Worm (Caenorhabditis elegans) whole organism, young adult: ENCODE data around the gene F59A6.4.

Experiments
- B0019.2 ChIP-seq: fragments of 200-800 bp; sonication (Bioruptor generic); conservative IDR thresholded peaks from 2 replicates; pipeline ENCODE4 v1.3.6; 2022; ENCODE audit warnings: missing genetic modification reagents, missing genetic modification characterization, missing compliant biosample characterization
- F10E7.11 ChIP-seq: sonication (generic microtip); optimal IDR thresholded peaks from 2 replicates; lab custom pipeline; 2017; ENCODE audit warnings: mild to moderate bottlenecking, missing genetic modification characterization, moderate library complexity, missing compliant biosample characterization
- F23B12.7 ChIP-seq: sonication (generic microtip); optimal IDR thresholded peaks from 2 replicates; lab custom pipeline; 2017; ENCODE audit warnings: missing genetic modification characterization, mild to moderate bottlenecking, missing compliant biosample characterization, antibody characterized with exemption, moderate library complexity; ENCODE audit not compliant: insufficient read depth
- F37B4.10 ChIP-seq: fragments of 200-800 bp; sonication (Bioruptor generic); IDR thresholded peaks from 2 replicates; pipeline ENCODE4 v1.3.6; 2022; ENCODE audit warnings: missing genetic modification characterization, missing compliant biosample characterization
- Y79H2A.3 ChIP-seq: fragments of 200-800 bp; sonication (Bioruptor generic); conservative IDR thresholded peaks from 2 replicates; pipeline ENCODE4 v1.3.6; 2022; ENCODE audit warnings: missing genetic modification reagents, missing genetic modification characterization, missing compliant biosample characterization
- ZK185.1 ChIP-seq: sonication (generic microtip); optimal IDR thresholded peaks from 2 replicates; lab custom pipeline; 2016; ENCODE audit warnings: mild to moderate bottlenecking, missing genetic modification characterization, missing compliant biosample characterization; ENCODE audit not compliant: poor library complexity, severe bottlenecking
- aptf-3 ChIP-seq: fragments of 200-800 bp; sonication (Bioruptor generic); IDR thresholded peaks from 2 replicates; pipeline ENCODE4 v1.3.6; 2022; ENCODE audit warnings: missing genetic modification characterization, missing compliant biosample characterization
- atf-7 ChIP-seq: sonication (generic microtip); optimal IDR thresholded peaks from 2 replicates; lab custom pipeline; 2017; ENCODE audit warnings: mild to moderate bottlenecking, missing genetic modification characterization, missing compliant biosample characterization
- attf-5 ChIP-seq: fragments of 200-800 bp; sonication (Bioruptor generic); optimal IDR thresholded peaks from 2 replicates; lab custom pipeline; 2018; ENCODE audit warnings: mild to moderate bottlenecking, missing genetic modification characterization, missing compliant biosample characterization
- attf-6 ChIP-seq: fragments of 200-800 bp; sonication (Bioruptor generic); IDR thresholded peaks from 2 replicates; pipeline ENCODE4 v1.3.6; 2022; ENCODE audit warnings: missing genetic modification reagents, missing genetic modification characterization, missing compliant biosample characterization
- bed-2 ChIP-seq: fragments of 200-800 bp; sonication (Bioruptor generic); IDR thresholded peaks from 2 replicates; pipeline ENCODE4 v1.3.6; 2022; ENCODE audit warnings: missing genetic modification reagents, missing genetic modification characterization, missing compliant biosample characterization
- cebp-1 ChIP-seq, 2 experiments: fragments of 200-800 bp in 1 of 2; sonication (Bioruptor generic) in 1 of 2; sonication (generic microtip) in 1 of 2; IDR thresholded peaks in 1 of 2; optimal IDR thresholded peaks in 1 of 2; 2 replicates each; pipeline versions ENCODE4 v1.3.6 to Lab custom; 2017 to 2022; ENCODE audit warnings: missing compliant biosample characterization in 2 of 2, missing genetic modification characterization in 2 of 2, mild to moderate bottlenecking in 1 of 2, missing genetic modification reagents in 1 of 2, moderate library complexity in 1 of 2
- ceh-100 ChIP-seq: fragments of 200-800 bp; sonication (Bioruptor generic); IDR thresholded peaks from 2 replicates; pipeline ENCODE4 v1.3.6; 2022; ENCODE audit warnings: missing genetic modification reagents, missing genetic modification characterization, missing compliant biosample characterization
- dox-1 ChIP-seq: fragments of 200-800 bp; sonication (Bioruptor generic); IDR thresholded peaks from 2 replicates; pipeline ENCODE4 v1.3.6; 2022; ENCODE audit warnings: missing genetic modification reagents, missing genetic modification characterization, missing compliant biosample characterization
- dpl-1 ChIP-seq: fragments of 150-350 bp; optimal IDR thresholded peaks from 2 replicates; lab custom pipeline; 2014; ENCODE audit warnings: missing biosample characterization, missing genetic modification reagents, missing genetic modification characterization
- egl-44 ChIP-seq: fragments of 200-800 bp; sonication (Bioruptor generic); IDR thresholded peaks from 2 replicates; pipeline ENCODE4 v1.3.6; 2022; ENCODE audit warnings: missing genetic modification reagents, missing genetic modification characterization, missing compliant biosample characterization
- egrh-3 ChIP-seq: fragments of 200-800 bp; sonication (Bioruptor generic); IDR thresholded peaks from 2 replicates; pipeline ENCODE4 v1.3.6; 2022; ENCODE audit warnings: missing genetic modification reagents, missing genetic modification characterization, missing compliant biosample characterization
- hsf-1 ChIP-seq: fragments of 200-800 bp; sonication (Bioruptor generic); IDR thresholded peaks from 2 replicates; pipeline ENCODE4 v1.3.6; 2022; ENCODE audit warnings: missing genetic modification reagents, missing genetic modification characterization, missing compliant biosample characterization
- let-526 ChIP-seq: fragments of 200-800 bp; sonication (Bioruptor generic); IDR thresholded peaks from 2 replicates; pipeline ENCODE4 v1.3.6; 2022; ENCODE audit warnings: missing genetic modification reagents, missing genetic modification characterization, missing compliant biosample characterization
- lin-26 ChIP-seq: fragments of 200-800 bp; sonication (Bioruptor generic); IDR thresholded peaks from 2 replicates; pipeline ENCODE4 v1.3.6; 2022; ENCODE audit warnings: missing genetic modification reagents, missing genetic modification characterization, missing compliant biosample characterization
- lin-35 ChIP-seq, 3 experiments: fragments of 150-350 bp in 2 of 3; sonication (generic microtip) in 1 of 3; optimal IDR thresholded peaks; 2 replicates each; lab custom pipeline; 2014 to 2018; ENCODE audit warnings: missing biosample characterization in 3 of 3, missing genetic modification characterization in 3 of 3, missing genetic modification reagents in 3 of 3
- lin-54 ChIP-seq: fragments of 200-800 bp; sonication (Bioruptor generic); optimal IDR thresholded peaks from 2 replicates; lab custom pipeline; 2018; ENCODE audit warnings: mild to moderate bottlenecking, missing genetic modification characterization, missing compliant biosample characterization
- lsl-1 ChIP-seq: fragments of 200-800 bp; sonication (Bioruptor generic); optimal IDR thresholded peaks from 2 replicates; lab custom pipeline; 2018; ENCODE audit warnings: mild to moderate bottlenecking, missing genetic modification characterization, moderate library complexity, missing compliant biosample characterization
- madf-10 ChIP-seq: sonication (generic microtip); optimal IDR thresholded peaks from 2 replicates; lab custom pipeline; 2016; ENCODE audit warnings: mild to moderate bottlenecking, missing genetic modification characterization, missing compliant biosample characterization
- madf-3 ChIP-seq: fragments of 200-800 bp; sonication (Bioruptor generic); IDR thresholded peaks from 2 replicates; pipeline ENCODE4 v1.3.6; 2022; ENCODE audit warnings: missing genetic modification reagents, missing genetic modification characterization, missing compliant biosample characterization
- madf-6 ChIP-seq: fragments of 200-800 bp; sonication (Bioruptor generic); IDR thresholded peaks from 2 replicates; pipeline ENCODE4 v1.3.6; 2022; ENCODE audit warnings: missing genetic modification reagents, missing genetic modification characterization, missing compliant biosample characterization
- mcd-1 ChIP-seq: fragments of 200-800 bp; sonication (Bioruptor generic); IDR thresholded peaks from 2 replicates; pipeline ENCODE4 v1.3.6; 2022; ENCODE audit warnings: missing genetic modification reagents, missing genetic modification characterization, missing compliant biosample characterization
- nfya-2 ChIP-seq: fragments of 200-800 bp; sonication (Bioruptor generic); IDR thresholded peaks from 2 replicates; pipeline ENCODE4 v1.3.6; 2022; ENCODE audit warnings: missing genetic modification reagents, missing genetic modification characterization, missing compliant biosample characterization
- nhr-80 ChIP-seq: sonication (generic microtip); optimal IDR thresholded peaks from 2 replicates; lab custom pipeline; 2016; ENCODE audit warnings: missing genetic modification characterization, missing compliant biosample characterization
- rec-8 ChIP-seq, 2 experiments: sonication (generic microtip); optimal IDR thresholded peaks; 2 replicates each; lab custom pipeline; 2016; ENCODE audit warnings: mild to moderate bottlenecking in 2 of 2, missing genetic modification characterization in 2 of 2, missing genetic modification reagents in 2 of 2, missing genotype in 2 of 2, missing biosample characterization in 1 of 2, missing compliant biosample characterization in 1 of 2, moderate library complexity in 1 of 2
- rpc-1 ChIP-seq, 2 experiments: fragments of 150-350 bp in 1 of 2; sonication (generic microtip) in 1 of 2; optimal IDR thresholded peaks; 2 replicates each; lab custom pipeline; 2014 to 2018; ENCODE audit warnings: missing biosample characterization in 1 of 2, missing genetic modification characterization in 1 of 2, missing genetic modification reagents in 1 of 2, missing genotype in 1 of 2
- snpc-1.3 ChIP-seq: sonication (generic microtip); optimal IDR thresholded peaks from 2 replicates; lab custom pipeline; 2017; ENCODE audit warnings: missing genetic modification characterization, mild to moderate bottlenecking, missing compliant biosample characterization, antibody characterized with exemption, moderate library complexity, missing genotype, missing genetic modification reagents; ENCODE audit not compliant: insufficient read depth
- snpc-3.4 ChIP-seq: sonication (generic microtip); optimal IDR thresholded peaks from 2 replicates; lab custom pipeline; 2017; ENCODE audit warnings: missing genetic modification characterization, mild to moderate bottlenecking, missing compliant biosample characterization, antibody characterized with exemption, moderate library complexity, missing genotype, missing genetic modification reagents
- snpc-4 ChIP-seq, 5 experiments: fragments of 150-350 bp in 1 of 5; sonication (generic microtip) in 4 of 5; optimal IDR thresholded peaks; 2 replicates each; lab custom pipeline; 2014 to 2018; ENCODE audit warnings: missing genetic modification characterization in 5 of 5, missing biosample characterization in 3 of 5, antibody characterized with exemption in 2 of 5, mild to moderate bottlenecking in 2 of 5, missing compliant biosample characterization in 2 of 5, missing genotype in 2 of 5, moderate library complexity in 2 of 5, missing genetic modification reagents in 1 of 5
- tlf-1 ChIP-seq: fragments of 200-800 bp; sonication (Bioruptor generic); optimal IDR thresholded peaks from 2 replicates; lab custom pipeline; 2018; ENCODE audit warnings: mild to moderate bottlenecking, missing genetic modification characterization, missing compliant biosample characterization
- unc-130 ChIP-seq: sonication (generic microtip); optimal IDR thresholded peaks from 2 replicates; lab custom pipeline; 2016; ENCODE audit warnings: missing genetic modification reagents, missing genetic modification characterization, missing compliant biosample characterization
- ztf-18 ChIP-seq: sonication (generic microtip); optimal IDR thresholded peaks from 2 replicates; lab custom pipeline; 2016; ENCODE audit warnings: missing genotype, mild to moderate bottlenecking, missing genetic modification characterization, missing compliant biosample characterization

The F59A6.4 gene

ce11 chrII:4989802-4990201, 15.1 kb upstream of the F59A6.4 start, which contains the start of gene T27F7.12:
TSS of gene T27F7.12 (plus strand) at chrII:4990102.
- TF ChIP-seq attf-6 (GFP tag; lab: Robert Waterston, UW) (no peak), ztf-18 (tag; lab: Kevin White, UChicago) (no peak), aptf-3 (0 out of 2 replicates have a peak, but pooled peaks have one; percentile 33)

ce11 chrII:4992977-4993376, 11.9 kb upstream of the F59A6.4 start, which contains the start of gene pigb-1:
TSS of gene pigb-1 (minus strand) at chrII:4993077.
- no peak for TF ChIP-seq egl-44 (GFP tag; lab: Robert Waterston, UW)
- no peak for TF ChIP-seq nfya-2 (GFP tag; lab: Robert Waterston, UW)
- 0 out of 2 replicates have a peak, but pooled peaks have one; percentile 11 for TF ChIP-seq madf-3

- TF ChIP-seq dox-1 (GFP tag; lab: Robert Waterston, UW) (peak; percentile 80), mcd-1 (GFP tag; lab: Robert Waterston, UW) (peak; percentile 42; the same call in 1 of the 2 replicates), bed-2 (GFP tag; lab: Robert Waterston, UW) (no peak), attf-5 (GFP tag; lab: Kevin White, UChicago) (peak; percentile 75), snpc-1.3 (tag; lab: Kevin White, UChicago) (peak; percentile 42), unc-130 (GFP tag; lab: Kevin White, UChicago) (peak; percentile 7), cebp-1 (GFP tag; IDR thresholded peaks at IDR 0.05; lab: Robert Waterston, UW) (no peak), cebp-1 (tag; optimal IDR thresholded peaks at IDR 0.05; lab: Kevin White, UChicago) (peak; percentile 45), snpc-4 (GFP tag; optimal IDR thresholded peaks at IDR 0.05; lab: Kevin White, UChicago) (no peak), snpc-4 (tag; optimal IDR thresholded peaks at IDR 0.05; lab: Kevin White, UChicago) (peak in 2 of 4 experiments; percentile 14), dpl-1 (peak; percentile 30), F23B12.7 (tag; lab: Kevin White, UChicago) (peak; percentile 12), lsl-1 (peak; percentile 48), hsf-1 (GFP tag; lab: Robert Waterston, UW) (no peak), madf-6 (GFP tag; lab: Robert Waterston, UW) (peak; percentile 51), ceh-100 (GFP tag; lab: Robert Waterston, UW) (peak; percentile 18; the same call in 1 of the 2 replicates), nhr-80 (tag; lab: Kevin White, UChicago) (peak; percentile 26), madf-10 (tag; lab: Kevin White, UChicago) (no peak), lin-54 (GFP tag; lab: Kevin White, UChicago) (peak; percentile 5), snpc-3.4 (peak; percentile 17), ZK185.1 (tag; lab: Kevin White, UChicago) (no peak), B0019.2 (peak; percentile 56; the same call in 1 of the 2 replicates)
- TF ChIP-seq, all 124 proteins: peak for 16
These were observed 11.2 kb upstream of the F59A6.4 start, which contains the start of the genes eif-1 and vps-24 for ce11 chrII:4993530-4994192. TSS of gene eif-1 (minus strand) at chrII:4993580. TSS of gene vps-24 (plus strand) at chrII:4993998.

- TF ChIP-seq cebp-1 (GFP tag; IDR thresholded peaks at IDR 0.05; lab: Robert Waterston, UW) (no peak), cebp-1 (tag; optimal IDR thresholded peaks at IDR 0.05; lab: Kevin White, UChicago) (peak; percentile 37), attf-6 (GFP tag; lab: Robert Waterston, UW) (no peak)
These were observed 9.9 kb upstream of the F59A6.4 start, which contains the start of gene rnh-1.0 for ce11 chrII:4994939-4995338. TSS of gene rnh-1.0 (plus strand) at chrII:4995327.

ce11 chrII:4998657-4999056, 6.2 kb upstream of the F59A6.4 start, which contains the start of gene F59A6.11:
TSS of gene F59A6.11 (minus strand) at chrII:4998757.
- TF ChIP-seq F10E7.11 (no peak), lin-26 (GFP tag; lab: Robert Waterston, UW) (no peak), rec-8 (tag; optimal IDR thresholded peaks at IDR 0.05; lab: Kevin White, UChicago) (no peak), egrh-3 (GFP tag; lab: Robert Waterston, UW) (no peak), atf-7 (tag; lab: Kevin White, UChicago) (no peak), Y79H2A.3 (GFP tag; lab: Robert Waterston, UW) (no peak), let-526 (GFP tag; lab: Robert Waterston, UW) (no peak), tlf-1 (GFP tag; lab: Kevin White, UChicago) (no peak), F37B4.10 (no peak), rpc-1 (optimal IDR thresholded peaks at IDR 0.05; lab: Kevin White, UChicago) (no peak), rpc-1 (tag; optimal IDR thresholded peaks at IDR 0.05; lab: Kevin White, UChicago) (no peak), lin-35 (GFP tag; optimal IDR thresholded peaks at IDR 0.05; lab: Kevin White, UChicago) (no peak)
